Worm (Caenorhabditis elegans) whole organism, L4/young adult: ENCODE measurements around the gene grl-30.
"Not testable (repeated sequence)": the region's sequence is repeated elsewhere in the genome, so short reads cannot be mapped to it uniquely, and the experiment has no call there.

Experiments used
- W03F9.2 ChIP-seq: fragments of 150-350 bp; optimal IDR thresholded peaks from 2 replicates; lab custom pipeline; 2014; ENCODE audit warnings: missing biosample characterization, missing genetic modification characterization
- dao-5 ChIP-seq: sonication (generic microtip); optimal IDR thresholded peaks from 2 replicates; lab custom pipeline; 2016; ENCODE audit warnings: missing genotype, missing genetic modification characterization, moderate library complexity, missing compliant biosample characterization
- him-1 ChIP-seq: sonication (generic microtip); optimal IDR thresholded peaks from 2 replicates; lab custom pipeline; 2016; ENCODE audit warnings: missing genotype, missing genetic modification reagents, missing genetic modification characterization, missing compliant biosample characterization

DNA sequence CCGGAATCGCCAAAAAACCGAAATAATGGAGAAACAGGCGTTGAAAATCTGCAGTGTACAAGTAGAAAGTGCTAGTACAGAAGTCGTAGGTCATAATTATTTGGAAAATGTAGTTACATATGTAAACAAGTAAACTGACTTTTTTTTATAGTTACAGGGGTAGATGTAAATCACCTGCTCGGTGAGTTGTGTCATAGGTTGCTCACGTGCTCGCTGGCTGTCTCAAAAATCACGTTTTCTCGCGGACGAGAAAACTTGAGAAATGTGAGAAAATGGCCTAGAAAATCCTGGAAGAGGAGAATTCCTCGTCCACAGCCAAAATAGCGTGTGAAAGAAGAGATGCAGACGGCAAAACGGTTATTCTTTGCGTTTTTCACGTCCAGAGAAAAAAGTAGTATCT, 41.0 kb downstream of the grl-30 start, which contains the start of gene srh-212:
- not testable (repeated sequence) for TF ChIP-seq W03F9.2 (tag; lab: Kevin White, UChicago); him-1 (tag; lab: Kevin White, UChicago); dao-5
